Fruit fly (Drosophila melanogaster): ENCODE measurements around the gene AsnRS.

The AsnRS gene

dm6 chr2L:19140257-19140983 lies 8.7 kb upstream of the AsnRS start (continued):
- TF ChIP-seq CG6854 (GFP tag; optimal IDR thresholded peaks at IDR 0.05): peak; percentile 49
- peak; percentile 61 for TF ChIP-seq svp (GFP tag)
- TF ChIP-seq CG7368 (GFP tag; optimal IDR thresholded peaks at IDR 0.05): peak; percentile 54
- TF ChIP-seq CG11902 (GFP tag; optimal IDR thresholded peaks at IDR 0.05): no peak
- peak; percentile 17 for TF ChIP-seq CG6808 (GFP tag; optimal IDR thresholded peaks at IDR 0.05)
- TF ChIP-seq OdsH (GFP tag; optimal IDR thresholded peaks at IDR 0.05): no peak
- TF ChIP-seq Hr39 (GFP tag; optimal IDR thresholded peaks at IDR 0.05): no peak
- TF ChIP-seq Blimp-1 (GFP tag; optimal IDR thresholded peaks at IDR 0.05): no peak
- TF ChIP-seq CG8632 (GFP tag; optimal IDR thresholded peaks at IDR 0.05): no peak
- no peak for TF ChIP-seq CG6792 (GFP tag; optimal IDR thresholded peaks at IDR 0.05)
- no peak for TF ChIP-seq CG8319 (GFP tag; optimal IDR thresholded peaks at IDR 0.05)
- TF ChIP-seq dac (GFP tag; optimal IDR thresholded peaks at IDR 0.05): no peak
- peak; percentile 61 for TF ChIP-seq Eip75B (GFP tag; optimal IDR thresholded peaks at IDR 0.05)
- peak; percentile 45 for TF ChIP-seq CG10669 (GFP tag; optimal IDR thresholded peaks at IDR 0.05)
- TF ChIP-seq Eip93F (GFP tag; optimal IDR thresholded peaks at IDR 0.05): no peak
- TF ChIP-seq Sox15 (GFP tag; optimal IDR thresholded peaks at IDR 0.05): no peak
- TF ChIP-seq spab (GFP tag; optimal IDR thresholded peaks at IDR 0.05): peak; percentile 27
- peak; percentile 17 for TF ChIP-seq CG31627 (GFP tag; optimal IDR thresholded peaks at IDR 0.05)
- peak; percentile 85 for TF ChIP-seq fkh (GFP tag; optimal IDR thresholded peaks at IDR 0.05)
- TF ChIP-seq Eip78C (GFP tag): peak; percentile 57
- no peak for TF ChIP-seq vri (GFP tag; optimal IDR thresholded peaks at IDR 0.05)
- TF ChIP-seq Sox102F (GFP tag; optimal IDR thresholded peaks at IDR 0.05): no peak
- peak; percentile 20 for TF ChIP-seq CG11762 (GFP tag; optimal IDR thresholded peaks at IDR 0.05; ENCODE audit: insufficient read depth)
- TF ChIP-seq CG6163 (GFP tag; IDR thresholded peaks at IDR 0.05): peak; percentile 31; the same call in 1 of the 3 replicates

dm6 chr2L:19139751-19140150 lies 8.0 kb upstream of the AsnRS start:
- no peak for TF ChIP-seq dsx (GFP tag; optimal IDR thresholded peaks at IDR 0.05; ENCODE audit: poor library complexity, severe bottlenecking)
- no peak for TF ChIP-seq CG6808 (GFP tag; optimal IDR thresholded peaks at IDR 0.05)
- TF ChIP-seq lz (GFP tag; optimal IDR thresholded peaks at IDR 0.05): no peak
- TF ChIP-seq CG10631 (GFP tag; optimal IDR thresholded peaks at IDR 0.05): no peak
- TF ChIP-seq cyc (GFP tag; optimal IDR thresholded peaks at IDR 0.05): no peak

dm6 chr2L:19138361-19139041 lies 6.7 kb upstream of the AsnRS start:
- TF ChIP-seq Eip78C (GFP tag): peak; percentile 60
- TF ChIP-seq CG31627 (GFP tag; optimal IDR thresholded peaks at IDR 0.05): no peak
- no peak for TF ChIP-seq CG6163 (GFP tag; IDR thresholded peaks at IDR 0.05)
- no peak for TF ChIP-seq pdm3 (GFP tag; optimal IDR thresholded peaks at IDR 0.05)
- TF ChIP-seq dac (GFP tag; optimal IDR thresholded peaks at IDR 0.05): no peak
- no peak for TF ChIP-seq esn (GFP tag; optimal IDR thresholded peaks at IDR 0.05)
- TF ChIP-seq fd85E (GFP tag; optimal IDR thresholded peaks at IDR 0.05): no peak
- TF ChIP-seq CG3032 (tag; optimal IDR thresholded peaks at IDR 0.05): peak; percentile 19
- TF ChIP-seq CG15336 (GFP tag; IDR thresholded peaks at IDR 0.05): no peak
- no peak for TF ChIP-seq Eip93F (GFP tag; optimal IDR thresholded peaks at IDR 0.05)
- TF ChIP-seq CG10669 (GFP tag; optimal IDR thresholded peaks at IDR 0.05): peak; percentile 13
- no peak for TF ChIP-seq cyc (GFP tag; optimal IDR thresholded peaks at IDR 0.05)
- peak; percentile 14 for TF ChIP-seq fkh (GFP tag; optimal IDR thresholded peaks at IDR 0.05)
- TF ChIP-seq Hr4 (GFP tag; optimal IDR thresholded peaks at IDR 0.05): no peak
- TF ChIP-seq Ets96B (tag; optimal IDR thresholded peaks at IDR 0.05): peak; percentile 15
- no peak for TF ChIP-seq eg (GFP tag; IDR thresholded peaks at IDR 0.05)

All from whole organism, prepupa.